Worm (Caenorhabditis elegans) whole organism, L4 larva: ENCODE data around the gene irld-49.
A peak's percentile ranks its signal among the peaks of the same experiment; 100 is the strongest.

Experiments used
- D1046.2 ChIP-seq: fragments of 200-800 bp; sonication (Bioruptor generic); IDR thresholded peaks from 2 replicates; pipeline ENCODE4 v1.3.6; 2022; ENCODE audit warnings: missing genetic modification characterization, missing compliant biosample characterization
- F37D6.2 ChIP-seq: sonication (generic microtip); optimal IDR thresholded peaks from 2 replicates; lab custom pipeline; 2016; ENCODE audit warnings: mild to moderate bottlenecking, missing genetic modification characterization, missing compliant biosample characterization
- R02D3.7 ChIP-seq: fragments of 150-350 bp; sonication (generic microtip); optimal IDR thresholded peaks from 3 replicates; lab custom pipeline; 2014; ENCODE audit warnings: missing biosample characterization, missing genetic modification characterization
- ZK337.2 ChIP-seq: fragments of 200-800 bp; sonication (Bioruptor generic); IDR thresholded peaks from 2 replicates; pipeline ENCODE4 v1.3.6; 2022; ENCODE audit warnings: missing genetic modification reagents, missing genetic modification characterization, missing compliant biosample characterization
- ZK546.5 ChIP-seq, 2 experiments: sonication (generic microtip); optimal IDR thresholded peaks; 2 replicates each; lab custom pipeline; 2017; ENCODE audit warnings: missing biosample characterization in 2 of 2, missing genetic modification characterization in 2 of 2
- aha-1 ChIP-seq: fragments of 150-350 bp; peaks from one replicate; lab custom pipeline; 2014; ENCODE audit warnings: missing biosample characterization, missing genetic modification characterization
- ceh-28 ChIP-seq: fragments of 150-350 bp; optimal IDR thresholded peaks from 2 replicates; lab custom pipeline; 2014; ENCODE audit warnings: missing biosample characterization, missing genetic modification reagents, missing genetic modification characterization
- ceh-62 ChIP-seq: sonication (generic microtip); optimal IDR thresholded peaks from 2 replicates; lab custom pipeline; 2017; ENCODE audit warnings: missing biosample characterization, missing genetic modification characterization
- ces-1 ChIP-seq: fragments of 150-350 bp; sonication (generic microtip); optimal IDR thresholded peaks from 4 replicates; lab custom pipeline; 2014; ENCODE audit warnings: missing biosample characterization, missing genetic modification reagents, missing genetic modification characterization
- ctbp-1 ChIP-seq: fragments of 200-800 bp; sonication (Bioruptor generic); IDR thresholded peaks from 2 replicates; pipeline ENCODE4 v1.3.6; 2022; ENCODE audit warnings: missing genetic modification reagents, missing genetic modification characterization, missing compliant biosample characterization
- daf-12 ChIP-seq: fragments of 150-350 bp; optimal IDR thresholded peaks from 2 replicates; lab custom pipeline; 2014; ENCODE audit warnings: missing biosample characterization, missing genetic modification reagents, missing genetic modification characterization
- daf-16 ChIP-seq, 3 experiments: sonication (generic microtip); optimal IDR thresholded peaks; 2 replicates each; lab custom pipeline; 2016 to 2017; ENCODE audit warnings: missing genetic modification characterization in 3 of 3, missing genetic modification reagents in 3 of 3, mild to moderate bottlenecking in 2 of 3, missing compliant biosample characterization in 2 of 3, missing biosample characterization in 1 of 3, moderate library complexity in 1 of 3
- dmd-6 ChIP-seq: fragments of 200-800 bp; sonication (Bioruptor generic); IDR thresholded peaks from 2 replicates; pipeline ENCODE4 v1.3.6; 2022; ENCODE audit warnings: missing genetic modification reagents, missing genetic modification characterization, missing compliant biosample characterization
- egl-43 ChIP-seq: fragments of 200-800 bp; sonication (Bioruptor generic); IDR thresholded peaks from 2 replicates; pipeline ENCODE4 v1.3.6; 2022; ENCODE audit warnings: missing genetic modification reagents, missing genetic modification characterization, missing compliant biosample characterization
- fkh-10 ChIP-seq: fragments of 150-350 bp; optimal IDR thresholded peaks from 2 replicates; lab custom pipeline; 2014; ENCODE audit warnings: missing biosample characterization, missing genetic modification reagents, missing genetic modification characterization
- hlh-11 ChIP-seq: fragments of 200-800 bp; sonication (Bioruptor generic); optimal IDR thresholded peaks from 2 replicates; lab custom pipeline; 2018; ENCODE audit warnings: mild to moderate bottlenecking, missing genetic modification characterization, missing compliant biosample characterization
- hlh-30 ChIP-seq: sonication (generic microtip); optimal IDR thresholded peaks from 2 replicates; lab custom pipeline; 2017; ENCODE audit warnings: antibody characterized with exemption, mild to moderate bottlenecking, missing genetic modification characterization, missing compliant biosample characterization; ENCODE audit not compliant: insufficient read depth
- hmg-1.1 ChIP-seq: fragments of 200-800 bp; sonication (Bioruptor generic); IDR thresholded peaks from 2 replicates; pipeline ENCODE4 v1.3.6; 2022; ENCODE audit warnings: missing genetic modification reagents, missing genetic modification characterization, missing compliant biosample characterization
- lsy-2 ChIP-seq, 2 experiments: fragments of 150-350 bp in 1 of 2; sonication (generic microtip) in 1 of 2; optimal IDR thresholded peaks; 2 replicates each; lab custom pipeline; 2014 to 2017; ENCODE audit warnings: missing biosample characterization in 2 of 2, missing genetic modification characterization in 2 of 2
- madf-5 ChIP-seq, 2 experiments: fragments of 200-800 bp; sonication (Bioruptor generic); IDR thresholded peaks; 2 replicates each; pipeline ENCODE4 v1.3.6; 2022; ENCODE audit warnings: missing compliant biosample characterization in 2 of 2, missing genetic modification characterization in 2 of 2
- mdl-1 ChIP-seq, 2 experiments: fragments of 150-350 bp in 1 of 2; sonication (generic microtip) in 1 of 2; optimal IDR thresholded peaks; 2 replicates each; lab custom pipeline; 2014 to 2017; ENCODE audit warnings: missing biosample characterization in 2 of 2, missing genetic modification characterization in 2 of 2
- mes-2 ChIP-seq: sonication (generic microtip); optimal IDR thresholded peaks from 2 replicates; lab custom pipeline; 2016; ENCODE audit warnings: missing genotype, mild to moderate bottlenecking, missing genetic modification characterization, missing compliant biosample characterization; ENCODE audit not compliant: poor library complexity, severe bottlenecking
- nhr-102 ChIP-seq: sonication (generic microtip); optimal IDR thresholded peaks from 2 replicates; lab custom pipeline; 2016; ENCODE audit warnings: mild to moderate bottlenecking, missing genetic modification characterization, moderate library complexity, missing compliant biosample characterization
- nhr-111 ChIP-seq: fragments of 200-800 bp; sonication (Bioruptor generic); optimal IDR thresholded peaks from 2 replicates; lab custom pipeline; 2018; ENCODE audit warnings: mild to moderate bottlenecking, missing genetic modification characterization, missing compliant biosample characterization
- nhr-25 ChIP-seq: sonication (generic microtip); optimal IDR thresholded peaks from 2 replicates; lab custom pipeline; 2017; ENCODE audit warnings: missing genetic modification characterization, mild to moderate bottlenecking, missing compliant biosample characterization, antibody characterized with exemption, moderate library complexity, borderline replicate concordance; ENCODE audit not compliant: insufficient read depth
- nhr-48 ChIP-seq: sonication (generic microtip); optimal IDR thresholded peaks from 2 replicates; lab custom pipeline; 2016; ENCODE audit warnings: mild to moderate bottlenecking, missing genetic modification characterization, missing compliant biosample characterization
- nhr-6 ChIP-seq: fragments of 150-350 bp; optimal IDR thresholded peaks from 2 replicates; lab custom pipeline; 2014; ENCODE audit warnings: missing biosample characterization, missing genetic modification characterization
- nhr-77 ChIP-seq: fragments of 150-350 bp; optimal IDR thresholded peaks from 2 replicates; lab custom pipeline; 2014; ENCODE audit warnings: missing biosample characterization, missing genetic modification characterization
- pqm-1 ChIP-seq: sonication (generic microtip); optimal IDR thresholded peaks from 2 replicates; lab custom pipeline; 2017; ENCODE audit warnings: missing biosample characterization, missing genetic modification characterization
- set-16 ChIP-seq: fragments of 200-800 bp; sonication (Bioruptor generic); IDR thresholded peaks from 2 replicates; pipeline ENCODE4 v1.3.6; 2022; ENCODE audit warnings: missing genetic modification reagents, missing genetic modification characterization, missing compliant biosample characterization
- skn-1 ChIP-seq: fragments of 150-350 bp; optimal IDR thresholded peaks from 2 replicates; lab custom pipeline; 2014; ENCODE audit warnings: missing biosample characterization, missing genetic modification characterization
- unc-130 ChIP-seq: sonication (generic microtip); optimal IDR thresholded peaks from 2 replicates; lab custom pipeline; 2016; ENCODE audit warnings: missing genetic modification reagents, missing genetic modification characterization, missing compliant biosample characterization
- vab-7 ChIP-seq: fragments of 200-800 bp; sonication (Bioruptor generic); IDR thresholded peaks from 2 replicates; pipeline ENCODE4 v1.3.6; 2022; ENCODE audit warnings: missing genetic modification reagents, missing genetic modification characterization, missing compliant biosample characterization
- zip-2 ChIP-seq: fragments of 150-350 bp; optimal IDR thresholded peaks from 2 replicates; lab custom pipeline; 2014; ENCODE audit warnings: missing biosample characterization, missing genetic modification characterization
- ztf-11 ChIP-seq: fragments of 150-350 bp; optimal IDR thresholded peaks from 2 replicates; lab custom pipeline; 2014; ENCODE audit warnings: missing biosample characterization, missing genetic modification characterization

Gene irld-49

ce11 chrII:2955656-2956115 lies 11.7 kb downstream of the irld-49 start, which contains the start of gene irld-48:
Gene irld-48, plus strand, starts transcription at chrII:2956065.
- TF ChIP-seq daf-12 = no peak
- no peak for TF ChIP-seq skn-1
- no peak for TF ChIP-seq nhr-111 (GFP tag; lab: Kevin White, UChicago)
- no peak for TF ChIP-seq pqm-1 (tag; lab: Kevin White, UChicago)
- no peak for TF ChIP-seq unc-130
- TF ChIP-seq ztf-11 (tag; lab: Kevin White, UChicago) = no peak
- no peak for TF ChIP-seq set-16 (GFP tag; lab: Robert Waterston, UW)
- TF ChIP-seq nhr-6 (tag; lab: Kevin White, UChicago) = no peak
- no peak for TF ChIP-seq vab-7
- no peak for TF ChIP-seq mes-2 (tag; lab: Kevin White, UChicago)
- TF ChIP-seq ZK546.5 (tag; optimal IDR thresholded peaks at IDR 0.05; lab: Kevin White, UChicago) = no peak
- TF ChIP-seq zip-2 (tag; lab: Kevin White, UChicago) = no peak
- no peak for TF ChIP-seq nhr-102 (tag; lab: Kevin White, UChicago)
- no peak for TF ChIP-seq D1046.2
- no peak for TF ChIP-seq madf-5 (GFP tag; IDR thresholded peaks at IDR 0.05; lab: Robert Waterston, UW)
- no peak for TF ChIP-seq ctbp-1
- TF ChIP-seq nhr-25 (tag; lab: Kevin White, UChicago) = no peak
- TF ChIP-seq ces-1 (GFP tag; lab: Kevin White, UChicago) = no peak
- no peak for TF ChIP-seq daf-16 (GFP tag; optimal IDR thresholded peaks at IDR 0.05; lab: Kevin White, UChicago)
- TF ChIP-seq daf-16 (tag; optimal IDR thresholded peaks at IDR 0.05; lab: Kevin White, UChicago) = no peak
- no peak for TF ChIP-seq ZK337.2 (GFP tag; lab: Robert Waterston, UW)
- TF ChIP-seq, all 104 proteins: peak for 0

DNA sequence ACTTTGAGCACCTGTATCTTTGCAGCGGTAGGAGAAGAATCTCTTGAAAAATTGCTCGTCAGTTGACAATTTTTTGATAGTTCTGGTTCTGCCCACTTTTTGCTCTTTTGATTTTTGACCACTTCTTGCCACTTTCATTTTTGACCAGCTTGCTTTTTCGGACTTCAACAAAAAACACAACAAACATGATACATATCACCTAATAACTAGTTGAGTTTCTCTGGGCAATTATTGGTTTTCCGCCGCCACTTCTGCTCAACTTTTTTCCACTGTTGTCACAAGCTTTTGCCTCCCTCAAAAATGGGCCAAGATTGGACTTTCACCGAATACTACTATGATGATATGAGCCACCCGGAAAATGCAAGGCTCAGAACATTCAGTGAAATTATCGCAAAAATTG lies 14.3 kb downstream of the irld-49 start, which contains the start of gene srw-60:
srw-60 (plus strand) TSS at position 301 of the 400 bp plus-strand sequence.
- TF ChIP-seq daf-16 (GFP tag; optimal IDR thresholded peaks at IDR 0.05; lab: Kevin White, UChicago) = no peak
- TF ChIP-seq daf-16 (tag; optimal IDR thresholded peaks at IDR 0.05; lab: Kevin White, UChicago) = no peak
- no peak for TF ChIP-seq nhr-77 (tag; lab: Kevin White, UChicago)
- no peak for TF ChIP-seq dmd-6
- no peak for TF ChIP-seq nhr-48
- TF ChIP-seq nhr-25 (tag; lab: Kevin White, UChicago) = no peak
- TF ChIP-seq, all 104 proteins: peak for 0

DNA sequence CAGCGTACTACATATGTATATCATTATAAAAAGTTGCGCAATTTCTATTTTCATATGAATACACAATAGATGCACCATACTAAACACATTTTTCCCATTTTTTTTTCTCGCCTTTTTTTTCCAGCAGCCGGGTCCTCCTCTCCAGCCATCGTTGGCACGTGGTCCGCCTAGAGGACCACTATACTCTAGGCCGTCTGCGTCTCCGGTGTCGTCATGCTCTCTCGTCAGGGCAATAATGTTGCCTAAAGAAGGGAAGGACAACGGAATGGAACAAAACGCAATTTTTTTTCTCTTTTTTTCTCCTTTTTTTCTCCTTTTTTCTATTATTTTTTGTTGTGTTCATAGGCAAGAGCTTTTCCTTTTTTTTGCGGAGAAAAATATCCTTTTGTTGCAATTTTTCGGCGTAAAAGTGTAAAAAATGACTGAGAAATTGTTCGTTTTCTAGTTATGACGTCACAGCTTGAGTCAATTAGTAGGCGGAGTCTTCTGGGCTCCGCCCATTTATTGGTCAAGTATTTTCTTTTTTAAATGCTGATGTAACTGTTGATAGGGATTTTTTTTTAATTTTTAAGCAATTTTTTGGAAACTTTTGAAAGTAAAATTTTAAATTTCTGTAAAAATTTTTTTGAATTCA lies 18.7 kb downstream of the irld-49 start:
- TF ChIP-seq hmg-1.1 (GFP tag; lab: Robert Waterston, UW) = peak; percentile 55; the same call in 1 of the 2 replicates
- 0 out of 2 replicates have a peak, but pooled peaks have one; percentile 32 for TF ChIP-seq egl-43
- TF ChIP-seq ctbp-1 = peak; percentile 60; the same call in 1 of the 2 replicates
- TF ChIP-seq ceh-62 (tag; lab: Kevin White, UChicago) = no peak
- peak in 1 of 2 experiments; percentile 23 for TF ChIP-seq lsy-2 (tag; optimal IDR thresholded peaks at IDR 0.05; lab: Kevin White, UChicago)
- TF ChIP-seq fkh-10 (GFP tag; lab: Kevin White, UChicago) = peak; percentile 92
- no peak for TF ChIP-seq ceh-28 (tag; lab: Kevin White, UChicago)
- TF ChIP-seq hlh-30 = peak; percentile 72
- TF ChIP-seq mdl-1 (tag; optimal IDR thresholded peaks at IDR 0.05; lab: Kevin White, UChicago) = peak; percentile 71 to 95
- TF ChIP-seq hlh-11 (tag; lab: Kevin White, UChicago) = peak; percentile 18
- peak; percentile 23 for TF ChIP-seq F37D6.2 (tag; lab: Kevin White, UChicago)
- no peak for TF ChIP-seq R02D3.7 (tag; lab: Kevin White, UChicago)
- peak; percentile 93 for TF ChIP-seq aha-1 (tag; lab: Kevin White, UChicago)
- TF ChIP-seq ces-1 (GFP tag; lab: Kevin White, UChicago) = peak; percentile 21
- peak; percentile 24; the same call in 1 of the 2 replicates for TF ChIP-seq set-16 (GFP tag; lab: Robert Waterston, UW)
